Fruit fly (Drosophila melanogaster) whole organism, embryonic: ENCODE results near the gene CG31431.

Source experiments
- CG11085 ChIP-seq: fragments of 200-800 bp; sonication (Bioruptor generic); IDR thresholded peaks from 2 replicates; pipeline ENCODE4 v1.3.6; 2022; ENCODE audit warnings: missing biosample characterization, missing genetic modification characterization
- CG12299 ChIP-seq: fragments of 200-800 bp; sonication (Bioruptor generic); optimal IDR thresholded peaks from 2 replicates; lab custom pipeline; 2018; ENCODE audit warnings: missing biosample characterization, mild to moderate bottlenecking, missing genetic modification characterization
- CG13775 ChIP-seq: fragments of 200-800 bp; sonication (Bioruptor generic); optimal IDR thresholded peaks from 3 replicates; lab custom pipeline; 2017; ENCODE audit warnings: missing biosample characterization, mild to moderate bottlenecking, missing genetic modification characterization
- CG17829 ChIP-seq: fragments of 200-800 bp; optimal IDR thresholded peaks from 2 replicates; lab custom pipeline; 2019; ENCODE audit warnings: missing biosample characterization, mild to moderate bottlenecking, missing genetic modification characterization, moderate library complexity
- CkIIα-i1 ChIP-seq: fragments of 200-800 bp; sonication (Bioruptor generic); IDR thresholded peaks from 2 replicates; pipeline ENCODE4 v1.3.6; 2022; ENCODE audit warnings: missing biosample characterization, missing genetic modification characterization
- ase ChIP-seq: fragments of 200-800 bp; sonication (Bioruptor generic); IDR thresholded peaks from 3 replicates; pipeline ENCODE4 v1.3.6; 2022; ENCODE audit warnings: missing biosample characterization, missing genetic modification characterization
- hkb ChIP-seq, 2 experiments: fragments of 200-800 bp in 1 of 2; fragments of >200 bp in 1 of 2; sonication (Bioruptor generic) in 1 of 2; IDR thresholded peaks in 1 of 2; optimal IDR thresholded peaks in 1 of 2; 2 replicates each; pipeline versions ENCODE4 v1.3.6 to Lab custom; 2017 to 2022; ENCODE audit warnings: missing biosample characterization in 1 of 2, missing genetic modification characterization in 1 of 2

DNA sequence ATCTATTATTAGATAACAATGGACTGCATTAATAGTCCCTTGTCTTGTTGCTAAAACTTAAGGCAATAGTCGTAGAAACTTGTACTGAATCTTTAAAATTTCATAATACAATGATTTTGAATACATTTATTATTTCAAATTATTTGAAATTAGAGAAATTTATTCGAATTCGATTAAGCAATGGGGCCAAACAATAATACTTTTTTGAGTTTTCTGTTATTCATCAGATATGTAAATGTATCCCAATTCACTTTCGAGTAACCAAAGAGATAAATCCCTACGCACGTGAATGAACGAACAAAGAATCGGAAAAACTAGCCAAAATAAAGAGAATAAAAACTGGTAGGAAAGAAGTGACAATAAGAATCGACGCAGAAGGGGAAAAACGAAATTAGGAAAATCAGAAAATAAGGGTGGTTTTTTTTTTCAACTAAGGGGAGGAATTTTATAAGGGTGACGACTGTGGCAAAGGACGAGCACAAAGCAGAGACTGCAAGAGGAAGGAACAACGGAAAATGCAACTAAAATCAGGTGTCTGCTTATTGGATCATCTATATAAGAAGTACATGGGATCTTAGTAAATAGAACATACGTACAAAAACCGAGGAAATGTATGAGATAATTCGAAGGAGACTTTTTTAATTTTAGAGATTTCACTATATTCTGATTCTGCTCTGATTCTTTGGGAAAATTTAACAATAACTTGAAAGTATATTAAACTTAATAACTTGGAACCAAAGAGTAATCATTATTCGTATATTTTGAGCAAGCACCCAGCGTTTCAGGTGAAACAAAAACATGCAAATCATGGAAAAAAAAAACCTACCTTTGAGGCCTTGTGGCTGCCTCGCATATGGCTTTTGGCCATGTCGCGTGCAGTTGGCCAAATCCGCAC is 15.7 kb upstream of the CG31431 start:
- TF ChIP-seq CG17829 (tag; lab: Kevin White, UChicago) (no peak), ase (GFP tag; lab: Robert Waterston, UW) (no peak), hkb (optimal IDR thresholded peaks at IDR 0.05; lab: Kevin White, UChicago) (no peak), hkb (GFP tag; IDR thresholded peaks at IDR 0.05; lab: Robert Waterston, UW) (no peak), CG11085 (GFP tag; lab: Robert Waterston, UW) (no peak), CG13775 (GFP tag; lab: Kevin White, UChicago) (no peak), CkIIα-i1 (GFP tag; lab: Robert Waterston, UW) (no peak), CG12299 (tag; lab: Kevin White, UChicago) (no peak)
